Worm (Caenorhabditis elegans): Measurements from ENCODE around the gene Y73F8A.32.
"Not testable (repeated sequence)": the region's sequence is repeated elsewhere in the genome, so short reads cannot be mapped to it uniquely, and the experiment has no call there.

Gene Y73F8A.32

ce11 chrIV:15521342-15521741 lies at the start of gene Y73F8A.32:
Gene Y73F8A.32, minus strand, starts transcription at chrIV:15521442.
- TF ChIP-seq nhr-25 (tag; optimal IDR thresholded peaks at IDR 0.05; ENCODE audit: borderline replicate concordance, insufficient read depth); ceh-44 (GFP tag; IDR thresholded peaks at IDR 0.05); rbr-2 (tag; optimal IDR thresholded peaks at IDR 0.05): not testable (repeated sequence)

- peak; percentile 49 for TF ChIP-seq fkh-10 (GFP tag; optimal IDR thresholded peaks at IDR 0.05)
- no peak for TF ChIP-seq attf-4 (tag; optimal IDR thresholded peaks at IDR 0.05)
- TF ChIP-seq lin-38 (GFP tag; IDR thresholded peaks at IDR 0.05) = peak; percentile 56; the same call in 1 of the 2 replicates
- TF ChIP-seq ztf-11 (tag; optimal IDR thresholded peaks at IDR 0.05) = no peak
- TF ChIP-seq lin-15B (tag; optimal IDR thresholded peaks at IDR 0.05) = no peak
- no peak for TF ChIP-seq mdt-29 (GFP tag; IDR thresholded peaks at IDR 0.05)
- TF ChIP-seq ceh-82 (tag; optimal IDR thresholded peaks at IDR 0.05) = no peak
- TF ChIP-seq Y105C5A.15 (GFP tag; IDR thresholded peaks at IDR 0.05) = no peak
- TF ChIP-seq daf-12 (tag; optimal IDR thresholded peaks at IDR 0.05) = no peak
- TF ChIP-seq jun-1 (tag; optimal IDR thresholded peaks at IDR 0.05) = peak; percentile 70
- TF ChIP-seq snpc-4 (tag; optimal IDR thresholded peaks at IDR 0.05) = no peak
- peak; percentile 74 for TF ChIP-seq ceh-28 (tag; optimal IDR thresholded peaks at IDR 0.05)
- no peak for TF ChIP-seq lim-7 (GFP tag; IDR thresholded peaks at IDR 0.05)
- TF ChIP-seq saeg-2 (GFP tag; IDR thresholded peaks at IDR 0.05) = 0 out of 2 replicates have a peak, but pooled peaks have one; percentile 50
- TF ChIP-seq mxl-3 (GFP tag; optimal IDR thresholded peaks at IDR 0.05) = no peak
- TF ChIP-seq T26A8.4 (GFP tag; IDR thresholded peaks at IDR 0.05) = no peak
- peak; percentile 75 for TF ChIP-seq snpc-1.2 (GFP tag; IDR thresholded peaks at IDR 0.05)
- no peak for TF ChIP-seq fos-1 (tag; optimal IDR thresholded peaks at IDR 0.05)
- TF ChIP-seq nhr-28 (tag; optimal IDR thresholded peaks at IDR 0.05) = no peak
- TF ChIP-seq hlh-30 (tag; optimal IDR thresholded peaks at IDR 0.05; ENCODE audit: insufficient read depth) = peak; percentile 90
- peak in 1 of 2 experiments; percentile 50 for TF ChIP-seq mdl-1 (tag; optimal IDR thresholded peaks at IDR 0.05)
- TF ChIP-seq lir-3 (tag; optimal IDR thresholded peaks at IDR 0.05) = no peak
- no peak for TF ChIP-seq egl-27 (tag; optimal IDR thresholded peaks at IDR 0.05)
- TF ChIP-seq ama-1 (optimal IDR thresholded peaks at IDR 0.05) = no peak
- TF ChIP-seq lsy-2 (tag; optimal IDR thresholded peaks at IDR 0.05) = peak; percentile 92 to 98
- TF ChIP-seq nhr-11 (tag; optimal IDR thresholded peaks at IDR 0.05) = peak; percentile 75
- 0 out of 2 replicates have a peak, but pooled peaks have one; percentile 26 for TF ChIP-seq mxl-2 (GFP tag; conservative IDR thresholded peaks at IDR 0.05)
- no peak for TF ChIP-seq Y48G9A.11 (GFP tag; IDR thresholded peaks at IDR 0.05)
- TF ChIP-seq arid-1 (GFP tag; conservative IDR thresholded peaks at IDR 0.05) = 0 out of 2 replicates have a peak, but pooled peaks have one; percentile 25
- TF ChIP-seq hmg-1.1 (GFP tag; IDR thresholded peaks at IDR 0.05) = peak; percentile 89
- TF ChIP-seq daf-8 (GFP tag; IDR thresholded peaks at IDR 0.05) = no peak
- no peak for TF ChIP-seq hlh-11 (tag; optimal IDR thresholded peaks at IDR 0.05)
- no peak for TF ChIP-seq sdz-12 (GFP tag; optimal IDR thresholded peaks at IDR 0.05)
- no peak for TF ChIP-seq aly-2 (tag; optimal IDR thresholded peaks at IDR 0.05)
- TF ChIP-seq F49E8.2 (tag; optimal IDR thresholded peaks at IDR 0.05; ENCODE audit: borderline replicate concordance) = no peak
- TF ChIP-seq F26F4.8 (GFP tag; conservative IDR thresholded peaks at IDR 0.05) = no peak
- peak; percentile 80 for TF ChIP-seq nhr-48 (tag; optimal IDR thresholded peaks at IDR 0.05)
- TF ChIP-seq daf-16 (GFP tag; optimal IDR thresholded peaks at IDR 0.05) = peak; percentile 15 to 52
- TF ChIP-seq daf-16 (tag; optimal IDR thresholded peaks at IDR 0.05) = peak; percentile 61
- TF ChIP-seq unc-130 (GFP tag; optimal IDR thresholded peaks at IDR 0.05) = no peak
- no peak for TF ChIP-seq Y75B8A.6 (GFP tag; IDR thresholded peaks at IDR 0.05)
- TF ChIP-seq php-3 (GFP tag; IDR thresholded peaks at IDR 0.05) = no peak
- TF ChIP-seq D1046.2 (GFP tag; IDR thresholded peaks at IDR 0.05) = no peak
- no peak for TF ChIP-seq nhr-111 (GFP tag; optimal IDR thresholded peaks at IDR 0.05)
- TF ChIP-seq spr-3 (GFP tag; optimal IDR thresholded peaks at IDR 0.05) = no peak
- peak; percentile 84 for TF ChIP-seq F10B5.3 (tag; optimal IDR thresholded peaks at IDR 0.05)
- no peak for TF ChIP-seq egl-43 (GFP tag; IDR thresholded peaks at IDR 0.05)
- no peak for TF ChIP-seq aha-1 (tag)
Observed at ce11 chrIV:15570770-15571169, 49.5 kb upstream of the Y73F8A.32 start.
